Fruit fly (Drosophila melanogaster) whole organism, prepupa: ENCODE results near the gene CG42495.

ENCODE experiments used
- CG10631 ChIP-seq: fragments of 200-800 bp; sonication (Bioruptor generic); optimal IDR thresholded peaks from 2 replicates; lab custom pipeline; 2016; ENCODE audit warnings: missing biosample characterization, missing genetic modification characterization
- CG11294 ChIP-seq: fragments of 200-800 bp; sonication (Bioruptor generic); IDR thresholded peaks from 2 replicates; pipeline ENCODE4 v1.3.6; 2022; ENCODE audit warnings: missing biosample characterization, missing genetic modification characterization
- CG11762 ChIP-seq: fragments of 200-800 bp; sonication (Bioruptor generic); optimal IDR thresholded peaks from 3 replicates; lab custom pipeline; 2016; ENCODE audit warnings: missing biosample characterization, missing genetic modification characterization; ENCODE audit not compliant: insufficient read depth
- CG11902 ChIP-seq: fragments of 200-800 bp; sonication (Bioruptor generic); optimal IDR thresholded peaks from 3 replicates; lab custom pipeline; 2016; ENCODE audit warnings: missing biosample characterization, missing genetic modification characterization
- CG15336 ChIP-seq: fragments of 200-800 bp; sonication (Bioruptor generic); IDR thresholded peaks from 2 replicates; pipeline ENCODE4 v1.3.6; 2022; ENCODE audit warnings: missing biosample characterization, missing genetic modification characterization
- CG1621 ChIP-seq: fragments of 200-800 bp; sonication (Bioruptor generic); optimal IDR thresholded peaks from 3 replicates; lab custom pipeline; 2018; ENCODE audit warnings: missing biosample characterization, mild to moderate bottlenecking, missing genetic modification characterization
- CG3032 ChIP-seq: fragments of 200-800 bp; optimal IDR thresholded peaks from 2 replicates; lab custom pipeline; 2019; ENCODE audit warnings: missing biosample characterization, mild to moderate bottlenecking, missing genetic modification characterization, moderate library complexity
- CG34406 ChIP-seq: fragments of 200-800 bp; sonication (Bioruptor generic); optimal IDR thresholded peaks from 3 replicates; lab custom pipeline; 2016; ENCODE audit warnings: missing biosample characterization, missing genetic modification characterization
- CG6276 ChIP-seq: fragments of 200-800 bp; sonication (Bioruptor generic); optimal IDR thresholded peaks from 2 replicates; lab custom pipeline; 2017; ENCODE audit warnings: missing biosample characterization, mild to moderate bottlenecking, missing genetic modification characterization
- CG6792 ChIP-seq: fragments of 200-800 bp; sonication (Bioruptor generic); optimal IDR thresholded peaks from 3 replicates; lab custom pipeline; 2016; ENCODE audit warnings: missing biosample characterization, missing genetic modification characterization
- CG6854 ChIP-seq: fragments of 200-800 bp; sonication (Bioruptor generic); optimal IDR thresholded peaks from 2 replicates; lab custom pipeline; 2017; ENCODE audit warnings: missing biosample characterization, mild to moderate bottlenecking, missing genetic modification characterization
- CG8119 ChIP-seq: fragments of 200-800 bp; sonication (Bioruptor generic); IDR thresholded peaks from 3 replicates; pipeline ENCODE4 v1.3.6; 2022; ENCODE audit warnings: missing biosample characterization, missing genetic modification characterization
- CG8319 ChIP-seq: fragments of 200-800 bp; sonication (Bioruptor generic); optimal IDR thresholded peaks from 3 replicates; lab custom pipeline; 2016; ENCODE audit warnings: missing biosample characterization, missing genetic modification characterization
- Eip93F ChIP-seq: fragments of 200-800 bp; sonication (Bioruptor generic); optimal IDR thresholded peaks from 2 replicates; lab custom pipeline; 2016; ENCODE audit warnings: missing biosample characterization, mild to moderate bottlenecking, missing genetic modification characterization
- Ets21C ChIP-seq: fragments of 200-800 bp; sonication (Bioruptor generic); optimal IDR thresholded peaks from 3 replicates; lab custom pipeline; 2016; ENCODE audit warnings: missing biosample characterization, missing genetic modification characterization
- Sox102F ChIP-seq: fragments of 200-800 bp; sonication (Bioruptor generic); optimal IDR thresholded peaks from 2 replicates; lab custom pipeline; 2016; ENCODE audit warnings: missing biosample characterization, mild to moderate bottlenecking, missing genetic modification characterization
- Sox14 ChIP-seq: fragments of 200-800 bp; sonication (Bioruptor generic); optimal IDR thresholded peaks from 3 replicates; lab custom pipeline; 2016; ENCODE audit warnings: missing biosample characterization, missing genetic modification characterization
- Sox15 ChIP-seq: fragments of 200-800 bp; sonication (Bioruptor generic); optimal IDR thresholded peaks from 3 replicates; lab custom pipeline; 2016; ENCODE audit warnings: missing biosample characterization, missing genetic modification characterization
- dac ChIP-seq: fragments of 200-800 bp; sonication (Bioruptor generic); optimal IDR thresholded peaks from 2 replicates; lab custom pipeline; 2017; ENCODE audit warnings: missing biosample characterization, mild to moderate bottlenecking, missing genetic modification characterization
- dsx ChIP-seq: fragments of 200-800 bp; optimal IDR thresholded peaks from 3 replicates; lab custom pipeline; 2019; ENCODE audit warnings: missing biosample characterization, mild to moderate bottlenecking, missing genetic modification characterization, moderate library complexity; ENCODE audit not compliant: poor library complexity, severe bottlenecking
- eg ChIP-seq: fragments of 200-800 bp; sonication (Bioruptor generic); IDR thresholded peaks from 3 replicates; pipeline ENCODE4 v1.3.6; 2022; ENCODE audit warnings: missing biosample characterization, missing genetic modification characterization
- fd59A ChIP-seq: fragments of 200-800 bp; sonication (Bioruptor generic); optimal IDR thresholded peaks from 2 replicates; lab custom pipeline; 2017; ENCODE audit warnings: missing biosample characterization, mild to moderate bottlenecking, missing genetic modification characterization, missing genetic modification reagents
- fkh ChIP-seq: fragments of 200-800 bp; sonication (Bioruptor generic); optimal IDR thresholded peaks from 3 replicates; lab custom pipeline; 2017; ENCODE audit warnings: missing biosample characterization, mild to moderate bottlenecking, missing genetic modification characterization, moderate library complexity
- svp ChIP-seq: fragments of 200-800 bp; sonication (Bioruptor generic); peaks from one replicate; lab custom pipeline; 2016; ENCODE audit warnings: missing biosample characterization, missing genetic modification characterization
- vri ChIP-seq: fragments of 200-800 bp; sonication (Bioruptor generic); optimal IDR thresholded peaks from 3 replicates; lab custom pipeline; 2016; ENCODE audit warnings: missing biosample characterization, mild to moderate bottlenecking, missing genetic modification characterization

The CG42495 gene

dm6 chr3L:18628458-18628857, 38.7 kb upstream of the CG42495 start:
- TF ChIP-seq Ets21C (no peak), CG11294 (GFP tag; lab: Robert Waterston, UW) (no peak), CG6276 (GFP tag; lab: Kevin White, UChicago) (peak; percentile 6), CG3032 (tag; lab: Kevin White, UChicago) (no peak), CG15336 (GFP tag; lab: Robert Waterston, UW) (no peak; the same call in 1 of the 2 replicates), CG11902 (GFP tag; lab: Kevin White, UChicago) (no peak), eg (GFP tag; lab: Robert Waterston, UW) (0 out of 3 replicates have a peak, but pooled peaks have one; percentile 15)
- TF ChIP-seq, all 60 proteins: peak for 2

DNA sequence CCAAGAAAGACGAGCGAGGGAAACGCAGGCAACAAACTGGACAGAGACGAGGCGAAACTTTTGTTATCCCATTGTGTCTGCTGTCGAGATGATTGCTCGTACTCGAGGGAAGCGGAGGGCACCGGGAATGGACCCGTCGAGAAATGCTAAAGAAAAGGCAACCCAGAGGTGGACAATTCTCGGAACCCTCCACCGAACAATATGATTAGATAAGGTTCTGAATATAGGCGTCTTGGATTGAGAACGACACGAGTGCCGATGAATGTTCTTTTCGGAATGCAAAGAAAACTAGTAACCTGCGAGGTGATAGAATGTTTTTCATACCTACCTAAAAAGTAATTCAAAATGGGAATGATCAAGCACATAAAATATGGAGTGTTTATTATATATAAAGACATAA, 37.3 kb upstream of the CG42495 start:
- TF ChIP-seq CG34406 (GFP tag; lab: Kevin White, UChicago), result no peak
- TF ChIP-seq, all 60 proteins: peak for 0

dm6 chr3L:18632187-18632635, 35.0 kb upstream of the CG42495 start:
- TF ChIP-seq Eip93F (GFP tag; lab: Kevin White, UChicago) (peak; percentile 58), vri (peak; percentile 93), fkh (GFP tag; lab: Kevin White, UChicago) (peak; percentile 64), CG8119 (GFP tag; lab: Robert Waterston, UW) (no peak)
- TF ChIP-seq, all 60 proteins: peak for 3

DNA sequence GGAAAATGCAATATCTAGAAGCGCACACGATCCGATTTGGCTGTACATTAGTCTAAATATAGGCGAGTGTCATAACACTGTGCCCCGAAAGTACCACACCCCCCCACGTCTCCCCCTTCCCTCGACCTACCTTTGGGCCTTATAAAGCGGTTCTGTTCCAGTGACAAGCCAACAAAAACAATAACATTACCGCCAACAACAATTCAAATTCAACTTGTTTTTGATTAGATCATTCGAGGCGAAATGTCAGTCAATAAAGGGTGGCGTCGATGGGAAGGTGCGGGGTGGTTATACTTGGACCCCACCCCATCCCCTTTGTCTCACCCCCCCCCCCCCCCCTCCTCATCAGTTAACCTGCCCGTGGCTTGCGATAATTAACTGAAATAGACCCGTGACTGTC, 34.1 kb upstream of the CG42495 start:
- TF ChIP-seq CG8119 (GFP tag; lab: Robert Waterston, UW) (no peak), vri (peak; percentile 60), fkh (GFP tag; lab: Kevin White, UChicago) (peak; percentile 75)

dm6 chr3L:18634792-18635471, 32.2 kb upstream of the CG42495 start:
- TF ChIP-seq dsx (GFP tag; lab: Kevin White, UChicago), result no peak
- TF ChIP-seq svp (GFP tag; lab: Kevin White, UChicago), result peak; percentile 29

DNA sequence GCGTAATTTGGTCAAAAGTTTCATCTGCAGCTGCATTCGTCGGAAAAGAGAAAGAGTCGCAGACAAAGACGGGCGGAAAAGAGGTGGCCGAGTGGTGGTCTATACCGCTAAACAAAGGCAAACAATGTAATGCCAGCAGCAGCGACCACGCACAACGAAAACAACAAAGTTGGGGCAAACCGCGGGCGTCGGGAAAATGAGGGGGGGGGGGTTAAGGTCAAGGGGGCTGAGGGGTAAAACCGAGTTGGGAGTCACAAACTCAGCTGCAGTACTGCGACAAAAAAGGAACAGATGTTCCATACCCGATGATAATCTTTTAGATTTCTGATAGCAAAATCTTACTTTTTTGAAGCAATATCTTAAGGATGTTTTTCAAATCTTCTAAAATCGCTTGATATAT, 30.4 kb upstream of the CG42495 start:
- TF ChIP-seq CG10631 (GFP tag; lab: Kevin White, UChicago) (no peak), CG11294 (GFP tag; lab: Robert Waterston, UW) (no peak)

- TF ChIP-seq fd59A (GFP tag; lab: Kevin White, UChicago) (no peak), CG3032 (tag; lab: Kevin White, UChicago) (no peak), Sox15 (GFP tag; lab: Kevin White, UChicago) (no peak), Sox102F (no peak), dac (GFP tag; lab: Kevin White, UChicago) (no peak), CG1621 (tag; lab: Kevin White, UChicago) (no peak), dsx (GFP tag; lab: Kevin White, UChicago) (no peak), Eip93F (GFP tag; lab: Kevin White, UChicago) (no peak), CG8319 (GFP tag; lab: Kevin White, UChicago) (no peak), CG6854 (GFP tag; lab: Kevin White, UChicago) (no peak), CG6792 (GFP tag; lab: Kevin White, UChicago) (no peak), CG34406 (GFP tag; lab: Kevin White, UChicago) (no peak), Sox14 (no peak)
These were observed 29.8 kb upstream of the CG42495 start for dm6 chr3L:18637348-18637747.

DNA sequence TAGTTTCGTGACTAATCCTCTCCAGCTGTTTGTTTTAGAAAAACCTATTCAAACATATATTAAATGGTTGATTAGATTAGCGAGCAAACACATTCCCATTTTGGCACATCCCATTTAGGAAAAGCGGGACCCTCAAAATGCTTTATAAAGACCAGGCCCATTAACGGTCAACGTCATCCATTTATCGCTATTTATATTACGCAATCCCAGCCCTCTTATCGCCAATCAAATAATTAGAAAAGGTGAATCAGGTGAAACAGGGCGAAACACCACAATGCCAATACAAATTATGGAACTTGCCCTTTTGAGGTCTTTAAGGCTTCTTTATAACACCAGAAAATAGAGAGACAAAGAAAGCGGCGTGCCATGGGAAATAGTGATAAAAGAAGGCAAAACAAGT, 29.1 kb upstream of the CG42495 start:
- no peak for TF ChIP-seq CG6276 (GFP tag; lab: Kevin White, UChicago)
- TF ChIP-seq CG11762 (GFP tag; lab: Kevin White, UChicago), result no peak
- peak; percentile 56 for TF ChIP-seq vri
